Worm (Caenorhabditis elegans): Measurements from ENCODE around the gene F44E2.9.

ce11 chrIII:8850482-8851047, at the start of gene F44E2.9:
- peak; percentile 38 for TF ChIP-seq ceh-28 (tag; optimal IDR thresholded peaks at IDR 0.05)
- TF ChIP-seq egl-27 (tag; optimal IDR thresholded peaks at IDR 0.05), result no peak
- no peak for TF ChIP-seq mdl-1 (tag; optimal IDR thresholded peaks at IDR 0.05)
- TF ChIP-seq elt-3 (tag; optimal IDR thresholded peaks at IDR 0.05), result no peak
- TF ChIP-seq nhr-237 (tag; optimal IDR thresholded peaks at IDR 0.05), result no peak
- peak; percentile 68 for TF ChIP-seq lin-39 (tag; optimal IDR thresholded peaks at IDR 0.05)

Measured in whole organism, L3 larva.